Fruit fly (Drosophila melanogaster) whole organism, wandering third instar larva: ENCODE measurements around the gene hid.

Experiments used
- Jra ChIP-seq: sonication (Bioruptor generic); optimal IDR thresholded peaks from 2 replicates; lab custom pipeline; 2016; ENCODE audit warnings: missing biosample characterization, missing genetic modification characterization
- br ChIP-seq: fragments of 200-800 bp; sonication (Bioruptor generic); optimal IDR thresholded peaks from 2 replicates; lab custom pipeline; 2016; ENCODE audit warnings: missing biosample characterization, missing genetic modification characterization
- brk ChIP-seq: fragments of 200-800 bp; sonication (Bioruptor generic); optimal IDR thresholded peaks from 2 replicates; lab custom pipeline; 2016; ENCODE audit warnings: missing biosample characterization, mild to moderate bottlenecking, missing genetic modification characterization
- lola ChIP-seq: fragments of >200 bp; optimal IDR thresholded peaks from 2 replicates; lab custom pipeline; 2017; ENCODE audit warnings: missing biosample characterization, missing genetic modification characterization
- pan ChIP-seq: fragments of >200 bp; optimal IDR thresholded peaks from 2 replicates; lab custom pipeline; 2017
- psq ChIP-seq: fragments of 200-800 bp; sonication (Bioruptor generic); optimal IDR thresholded peaks from 3 replicates; lab custom pipeline; 2017; ENCODE audit warnings: missing biosample characterization, mild to moderate bottlenecking, missing genetic modification characterization, moderate library complexity
- rgr ChIP-seq: fragments of 200-800 bp; sonication (Bioruptor generic); optimal IDR thresholded peaks from 3 replicates; lab custom pipeline; 2016; ENCODE audit warnings: missing biosample characterization, mild to moderate bottlenecking, missing genetic modification characterization

DNA sequence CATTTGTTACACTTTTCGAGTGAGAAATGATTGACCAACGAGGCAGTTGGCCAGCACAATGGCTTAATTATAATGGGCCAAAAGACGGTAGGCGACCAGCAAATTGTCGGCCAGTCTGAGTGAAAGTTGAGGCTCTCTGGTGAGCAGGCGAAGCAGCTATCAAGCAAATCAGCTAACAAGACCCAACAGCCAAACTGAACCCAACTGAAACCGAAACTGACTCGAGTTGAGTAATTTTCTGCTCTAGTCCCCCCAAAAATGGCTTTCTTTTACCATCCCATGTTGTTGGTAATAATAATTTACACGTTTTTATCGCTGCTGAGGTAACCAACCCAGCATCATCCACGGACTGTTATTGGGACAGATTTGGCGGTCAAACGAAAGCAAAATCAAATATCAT is 22.3 kb downstream of the hid start:
- TF ChIP-seq br (no peak), lola (GFP tag; lab: Kevin White, UChicago) (no peak), Jra (GFP tag; lab: Kevin White, UChicago) (no peak), pan (lab: Kevin White, UChicago) (no peak), psq (GFP tag; lab: Kevin White, UChicago) (no peak), rgr (GFP tag; lab: Kevin White, UChicago) (no peak), brk (no peak)
